Fruit fly (Drosophila melanogaster) whole organism, embryonic: ENCODE results near the gene CG31278.

Source experiments
- Awh ChIP-seq: fragments of 200-800 bp; sonication (Bioruptor generic); IDR thresholded peaks from 2 replicates; pipeline ENCODE4, ENCODE4 v1.3.6; 2022; ENCODE audit warnings: missing biosample characterization, missing genetic modification characterization
- CG10366 ChIP-seq: fragments of 200-800 bp; sonication (Bioruptor generic); IDR thresholded peaks from 2 replicates; pipeline ENCODE4 v1.3.6; 2022; ENCODE audit warnings: missing biosample characterization, missing genetic modification characterization
- CG10654 ChIP-seq: fragments of 200-800 bp; sonication (Bioruptor generic); optimal IDR thresholded peaks from 2 replicates; lab custom pipeline; 2016; ENCODE audit warnings: missing biosample characterization, missing genetic modification characterization
- CG10979 ChIP-seq: fragments of 200-800 bp; sonication (Bioruptor generic); optimal IDR thresholded peaks from 2 replicates; lab custom pipeline; 2018; ENCODE audit warnings: missing biosample characterization, mild to moderate bottlenecking, missing genetic modification characterization, moderate library complexity
- CG11085 ChIP-seq: fragments of 200-800 bp; sonication (Bioruptor generic); IDR thresholded peaks from 2 replicates; pipeline ENCODE4 v1.3.6; 2022; ENCODE audit warnings: missing biosample characterization, missing genetic modification characterization
- CG11695 ChIP-seq: fragments of 200-800 bp; sonication (Bioruptor generic); IDR thresholded peaks from 3 replicates; pipeline ENCODE4 v1.3.6; 2022; ENCODE audit warnings: missing biosample characterization, missing genetic modification characterization
- CG11723 ChIP-seq: fragments of 200-800 bp; sonication (Bioruptor generic); optimal IDR thresholded peaks from 2 replicates; lab custom pipeline; 2017; ENCODE audit warnings: missing biosample characterization, mild to moderate bottlenecking, missing genetic modification characterization
- CG12942 ChIP-seq: fragments of 200-800 bp; sonication (Bioruptor generic); optimal IDR thresholded peaks from 3 replicates; lab custom pipeline; 2016; ENCODE audit warnings: missing biosample characterization, missing genetic modification characterization
- CG13287 ChIP-seq: fragments of 200-800 bp; sonication (Bioruptor generic); IDR thresholded peaks from 2 replicates; pipeline ENCODE4 v1.3.6; 2022; ENCODE audit warnings: missing biosample characterization, missing genetic modification characterization; ENCODE audit not compliant: partially characterized antibody
- CG13624 ChIP-seq: fragments of 200-800 bp; sonication (Bioruptor generic); optimal IDR thresholded peaks from 2 replicates; lab custom pipeline; 2016; ENCODE audit warnings: missing biosample characterization, missing genetic modification characterization
- CG13775 ChIP-seq: fragments of 200-800 bp; sonication (Bioruptor generic); optimal IDR thresholded peaks from 3 replicates; lab custom pipeline; 2017; ENCODE audit warnings: missing biosample characterization, mild to moderate bottlenecking, missing genetic modification characterization
- CG14965 ChIP-seq: fragments of 200-800 bp; sonication (Bioruptor generic); optimal IDR thresholded peaks from 2 replicates; lab custom pipeline; 2016; ENCODE audit warnings: missing biosample characterization, missing genetic modification characterization, borderline replicate concordance
- CG15479 ChIP-seq: fragments of 200-800 bp; sonication (Bioruptor generic); optimal IDR thresholded peaks from 3 replicates; lab custom pipeline; 2019; ENCODE audit warnings: missing biosample characterization, mild to moderate bottlenecking, missing genetic modification characterization, moderate library complexity
- CG15514 ChIP-seq: fragments of 200-800 bp; sonication (Bioruptor generic); optimal IDR thresholded peaks from 3 replicates; lab custom pipeline; 2017; ENCODE audit warnings: missing biosample characterization, missing genetic modification characterization, mild to moderate bottlenecking, moderate library complexity, missing genetic modification reagents
- CG1602 ChIP-seq: fragments of 200-800 bp; sonication (Bioruptor generic); optimal IDR thresholded peaks from 3 replicates; lab custom pipeline; 2016; ENCODE audit warnings: missing biosample characterization, missing genetic modification characterization
- CG16815 ChIP-seq: fragments of 200-800 bp; sonication (Bioruptor generic); optimal IDR thresholded peaks from 3 replicates; lab custom pipeline; 2017; ENCODE audit warnings: missing biosample characterization, mild to moderate bottlenecking, missing genetic modification characterization
- CG17359 ChIP-seq: fragments of 200-800 bp; sonication (Bioruptor generic); optimal IDR thresholded peaks from 3 replicates; lab custom pipeline; 2018; ENCODE audit warnings: missing biosample characterization, mild to moderate bottlenecking, missing genetic modification characterization, moderate library complexity
- CG1792 ChIP-seq: fragments of 200-800 bp; sonication (Bioruptor generic); optimal IDR thresholded peaks from 2 replicates; lab custom pipeline; 2016; ENCODE audit warnings: missing biosample characterization, missing genetic modification characterization
- CG31224 ChIP-seq: fragments of 200-800 bp; sonication (Bioruptor generic); IDR thresholded peaks from 2 replicates; pipeline ENCODE4 v1.3.6; 2022; ENCODE audit warnings: missing biosample characterization, missing genetic modification characterization
- CG31388 ChIP-seq: fragments of 200-800 bp; sonication (Bioruptor generic); optimal IDR thresholded peaks from 2 replicates; lab custom pipeline; 2016; ENCODE audit warnings: missing biosample characterization, missing genetic modification characterization
- CG4404 ChIP-seq: fragments of 200-800 bp; sonication (Bioruptor generic); IDR thresholded peaks from 2 replicates; pipeline ENCODE4 v1.3.6; 2022; ENCODE audit warnings: missing biosample characterization, missing genetic modification characterization
- CG4820 ChIP-seq: fragments of 200-800 bp; sonication (Bioruptor generic); optimal IDR thresholded peaks from 3 replicates; lab custom pipeline; 2016; ENCODE audit warnings: missing biosample characterization, missing genetic modification characterization
- CG4854 ChIP-seq: fragments of 200-800 bp; sonication (Bioruptor generic); optimal IDR thresholded peaks from 2 replicates; lab custom pipeline; 2016; ENCODE audit warnings: missing biosample characterization, missing genetic modification characterization, inconsistent platforms
- CG5953 ChIP-seq: fragments of 200-800 bp; sonication (Bioruptor generic); IDR thresholded peaks from 2 replicates; pipeline ENCODE4 v1.3.6; 2022; ENCODE audit warnings: missing biosample characterization, missing genetic modification characterization
- CG7271 ChIP-seq: fragments of 200-800 bp; sonication (Bioruptor generic); optimal IDR thresholded peaks from 2 replicates; lab custom pipeline; 2018; ENCODE audit warnings: missing biosample characterization, mild to moderate bottlenecking, missing genetic modification characterization, moderate library complexity
- CG8281 ChIP-seq: fragments of 200-800 bp; sonication (Bioruptor generic); optimal IDR thresholded peaks from 2 replicates; lab custom pipeline; 2018; ENCODE audit warnings: missing biosample characterization, mild to moderate bottlenecking, missing genetic modification characterization, moderate library complexity
- Dek ChIP-seq: fragments of 200-800 bp; sonication (Bioruptor generic); optimal IDR thresholded peaks from 3 replicates; lab custom pipeline; 2019; ENCODE audit warnings: missing biosample characterization, mild to moderate bottlenecking, missing genetic modification characterization, moderate library complexity
- Dfd ChIP-seq, 2 experiments: fragments of >200 bp; optimal IDR thresholded peaks; 2 replicates each; lab custom pipeline; 2017; ENCODE audit warnings: missing biosample characterization in 2 of 2, missing genetic modification characterization in 2 of 2
- Dip2 ChIP-seq: fragments of 200-800 bp; sonication (Bioruptor generic); IDR thresholded peaks from 2 replicates; pipeline ENCODE4 v1.3.6; 2022; ENCODE audit warnings: missing biosample characterization, missing genetic modification characterization
- Dref ChIP-seq: fragments of 200-800 bp; sonication (Bioruptor generic); IDR thresholded peaks from 2 replicates; pipeline ENCODE4 v1.3.6; 2022; ENCODE audit warnings: missing biosample characterization, missing genetic modification characterization
- Ets97D ChIP-seq: fragments of 200-800 bp; sonication (Bioruptor generic); optimal IDR thresholded peaks from 3 replicates; lab custom pipeline; 2016; ENCODE audit warnings: missing biosample characterization, missing genetic modification characterization
- HLH3B ChIP-seq: fragments of 200-800 bp; sonication (Bioruptor generic); IDR thresholded peaks from 2 replicates; pipeline ENCODE4 v1.3.6; 2022; ENCODE audit warnings: missing biosample characterization, missing genetic modification characterization
- Lpt ChIP-seq: fragments of >200 bp; optimal IDR thresholded peaks from 2 replicates; lab custom pipeline; 2018; ENCODE audit warnings: missing biosample characterization, missing genetic modification characterization
- MTF-1 ChIP-seq: fragments of 200-800 bp; sonication (Bioruptor generic); optimal IDR thresholded peaks from 2 replicates; lab custom pipeline; 2018; ENCODE audit warnings: missing biosample characterization, mild to moderate bottlenecking, missing genetic modification characterization, borderline replicate concordance
- Scr ChIP-seq: fragments of 200-800 bp; sonication (Bioruptor generic); IDR thresholded peaks from 2 replicates; pipeline ENCODE4 v1.3.6; 2022; ENCODE audit warnings: missing biosample characterization, missing genetic modification characterization; ENCODE audit not compliant: partially characterized antibody
- Sry-β ChIP-seq: fragments of 200-800 bp; sonication (Bioruptor generic); optimal IDR thresholded peaks from 2 replicates; lab custom pipeline; 2018; ENCODE audit warnings: missing biosample characterization, mild to moderate bottlenecking, missing genetic modification characterization, moderate library complexity
- ac ChIP-seq: fragments of 200-800 bp; sonication (Bioruptor generic); optimal IDR thresholded peaks from 3 replicates; lab custom pipeline; 2017; ENCODE audit warnings: missing biosample characterization, mild to moderate bottlenecking, missing genetic modification characterization
- br ChIP-seq: fragments of >200 bp; optimal IDR thresholded peaks from 2 replicates; lab custom pipeline; 2017
- bsh ChIP-seq, 2 experiments: fragments of 200-800 bp; sonication (Bioruptor generic); optimal IDR thresholded peaks; 2 replicates each; lab custom pipeline; 2017 to 2018; ENCODE audit warnings: mild to moderate bottlenecking in 2 of 2, missing biosample characterization in 2 of 2, missing genetic modification characterization in 2 of 2, moderate library complexity in 1 of 2
- cg ChIP-seq: fragments of 200-800 bp; sonication (Bioruptor generic); optimal IDR thresholded peaks from 3 replicates; lab custom pipeline; 2019; ENCODE audit warnings: missing biosample characterization, mild to moderate bottlenecking, missing genetic modification characterization, moderate library complexity
- chm ChIP-seq: fragments of 200-800 bp; sonication (Bioruptor generic); IDR thresholded peaks from 2 replicates; pipeline ENCODE4 v1.3.6; 2022; ENCODE audit warnings: missing biosample characterization, missing genetic modification characterization
- crp ChIP-seq, 2 experiments: fragments of 200-800 bp; sonication (Bioruptor generic); optimal IDR thresholded peaks; 2 replicates in 1 of 2; 3 replicates in 1 of 2; lab custom pipeline; 2017; ENCODE audit warnings: missing biosample characterization in 2 of 2, missing genetic modification characterization in 2 of 2, mild to moderate bottlenecking in 1 of 2, moderate library complexity in 1 of 2
- dmrt99B ChIP-seq: fragments of 200-800 bp; sonication (Bioruptor generic); optimal IDR thresholded peaks from 2 replicates; lab custom pipeline; 2018; ENCODE audit warnings: missing biosample characterization, mild to moderate bottlenecking, missing genetic modification characterization, moderate library complexity
- gt ChIP-seq: fragments of 200-800 bp; sonication (Bioruptor generic); IDR thresholded peaks from 2 replicates; pipeline ENCODE4 v1.3.6; 2022; ENCODE audit warnings: missing biosample characterization, missing genetic modification characterization
- lbe ChIP-seq: fragments of 200-800 bp; sonication (Bioruptor generic); optimal IDR thresholded peaks from 2 replicates; lab custom pipeline; 2016; ENCODE audit warnings: missing biosample characterization, mild to moderate bottlenecking, missing genetic modification characterization
- lov ChIP-seq, 2 experiments: fragments of 200-800 bp in 1 of 2; fragments of >200 bp in 1 of 2; sonication (Bioruptor generic) in 1 of 2; IDR thresholded peaks in 1 of 2; optimal IDR thresholded peaks in 1 of 2; 2 replicates in 1 of 2; 3 replicates in 1 of 2; pipeline versions ENCODE4 v1.3.6 to Lab custom; 2017 to 2022; ENCODE audit warnings: missing biosample characterization in 1 of 2, missing genetic modification characterization in 1 of 2
- mam ChIP-seq: fragments of 200-800 bp; sonication (Bioruptor generic); optimal IDR thresholded peaks from 3 replicates; lab custom pipeline; 2016; ENCODE audit warnings: missing biosample characterization, missing genetic modification characterization
- prd ChIP-seq, 3 experiments: fragments of >200 bp in 2 of 3; fragments of 200-800 bp in 1 of 3; sonication (Bioruptor generic) in 1 of 3; optimal IDR thresholded peaks in 2 of 3; IDR thresholded peaks in 1 of 3; 2 replicates in 2 of 3; 3 replicates in 1 of 3; pipeline versions ENCODE4 v1.3.6 to Lab custom; 2017 to 2022; ENCODE audit warnings: missing biosample characterization in 1 of 3, missing genetic modification characterization in 1 of 3
- tup ChIP-seq: fragments of 200-800 bp; sonication (Bioruptor generic); optimal IDR thresholded peaks from 2 replicates; lab custom pipeline; 2016; ENCODE audit warnings: missing biosample characterization, mild to moderate bottlenecking, missing genetic modification characterization, moderate library complexity
- z ChIP-seq: fragments of 200-800 bp; sonication (Bioruptor generic); IDR thresholded peaks from 3 replicates; pipeline ENCODE4 v1.3.6; 2022; ENCODE audit warnings: missing biosample characterization, missing genetic modification characterization

Gene CG31278

DNA sequence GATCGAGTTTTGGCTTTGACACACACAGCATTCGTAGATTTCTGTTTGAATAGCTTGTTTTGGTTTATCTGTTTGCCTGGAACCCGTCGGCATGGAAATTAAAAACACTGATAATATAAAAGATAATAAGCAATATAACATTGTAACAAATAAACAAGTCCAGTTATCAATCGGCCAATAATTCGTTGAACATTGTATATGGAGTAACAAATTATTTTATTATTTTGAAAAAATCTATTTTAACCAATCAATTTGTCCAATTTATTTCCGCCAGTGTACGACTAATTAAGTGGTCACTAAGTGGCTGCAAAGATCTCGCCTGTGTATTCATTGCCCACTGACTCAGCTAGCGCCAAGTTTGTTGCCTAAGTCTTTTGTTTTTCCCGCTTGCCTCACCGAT is 19.3 kb downstream of the CG31278 start:
- TF ChIP-seq CG10979 (tag; lab: Kevin White, UChicago) (peak; percentile 33), Dip2 (no peak), lbe (GFP tag; lab: Kevin White, UChicago) (no peak), br (lab: Kevin White, UChicago) (no peak), MTF-1 (GFP tag; lab: Kevin White, UChicago) (no peak), Sry-β (no peak), CG4820 (no peak), cg (GFP tag; lab: Kevin White, UChicago) (no peak), chm (no peak), CG15479 (GFP tag; lab: Kevin White, UChicago) (no peak), CG16815 (GFP tag; lab: Kevin White, UChicago) (no peak), CG4854 (peak; percentile 27), bsh (GFP tag; optimal IDR thresholded peaks at IDR 0.05; lab: Kevin White, UChicago) (peak in 1 of 2 experiments; percentile 45), gt (GFP tag; lab: Robert Waterston, UW) (no peak), dmrt99B (tag; lab: Kevin White, UChicago) (no peak), CG11723 (GFP tag; lab: Kevin White, UChicago) (no peak), mam (GFP tag; lab: Kevin White, UChicago) (peak; percentile 12), CG10366 (GFP tag; lab: Robert Waterston, UW) (no peak), Dek (tag; lab: Kevin White, UChicago) (peak; percentile 30), CG31224 (GFP tag; lab: Robert Waterston, UW) (peak; percentile 66), CG8281 (peak; percentile 14), CG31388 (no peak), ac (GFP tag; lab: Kevin White, UChicago) (no peak), Lpt (no peak), CG15514 (GFP tag; lab: Kevin White, UChicago) (peak; percentile 38), CG14965 (GFP tag; lab: Kevin White, UChicago) (no peak), z (GFP tag; lab: Robert Waterston, UW) (no peak), prd (optimal IDR thresholded peaks at IDR 0.05; lab: Kevin White, UChicago) (no peak), prd (GFP tag; IDR thresholded peaks at IDR 0.05; lab: Robert Waterston, UW) (peak; percentile 67; the same call in 2 of the 3 replicates), CG5953 (no peak), CG11695 (GFP tag; lab: Robert Waterston, UW) (peak; percentile 62; the same call in 1 of the 3 replicates), Ets97D (no peak), Dref (no peak), CG13775 (peak; percentile 32), CG7271 (tag; lab: Kevin White, UChicago) (no peak), HLH3B (GFP tag; lab: Robert Waterston, UW) (no peak), Scr (no peak), CG10654 (GFP tag; lab: Kevin White, UChicago) (no peak), Dfd (GFP tag; optimal IDR thresholded peaks at IDR 0.05; lab: Kevin White, UChicago) (no peak), CG1602 (GFP tag; lab: Kevin White, UChicago) (no peak), tup (GFP tag; lab: Kevin White, UChicago) (peak; percentile 7), lov (optimal IDR thresholded peaks at IDR 0.05; lab: Kevin White, UChicago) (no peak), lov (GFP tag; IDR thresholded peaks at IDR 0.05; lab: Robert Waterston, UW) (0 out of 3 replicates have a peak, but pooled peaks have one; percentile 43), crp (GFP tag; optimal IDR thresholded peaks at IDR 0.05; lab: Kevin White, UChicago) (no peak), CG4404 (GFP tag; lab: Robert Waterston, UW) (0 out of 2 replicates have a peak, but pooled peaks have one; percentile 32), CG17359 (peak; percentile 46), CG13624 (GFP tag; lab: Kevin White, UChicago) (no peak), CG13287 (GFP tag; lab: Robert Waterston, UW) (no peak), Awh (GFP tag; lab: Robert Waterston, UW) (peak; percentile 61; the same call in 1 of the 2 replicates), CG12942 (GFP tag; lab: Kevin White, UChicago) (no peak), CG11085 (0 out of 2 replicates have a peak, but pooled peaks have one; percentile 29), CG1792 (GFP tag; lab: Kevin White, UChicago) (no peak)
